Fruit fly (Drosophila melanogaster) whole organism, larva: ENCODE results near the gene drn.

Experiments used
- noc ChIP-seq: fragments of 200-800 bp; sonication (Bioruptor generic); optimal IDR thresholded peaks from 3 replicates; lab custom pipeline; 2019; ENCODE audit warnings: missing biosample characterization, mild to moderate bottlenecking, missing genetic modification characterization, moderate library complexity

Gene drn

DNA sequence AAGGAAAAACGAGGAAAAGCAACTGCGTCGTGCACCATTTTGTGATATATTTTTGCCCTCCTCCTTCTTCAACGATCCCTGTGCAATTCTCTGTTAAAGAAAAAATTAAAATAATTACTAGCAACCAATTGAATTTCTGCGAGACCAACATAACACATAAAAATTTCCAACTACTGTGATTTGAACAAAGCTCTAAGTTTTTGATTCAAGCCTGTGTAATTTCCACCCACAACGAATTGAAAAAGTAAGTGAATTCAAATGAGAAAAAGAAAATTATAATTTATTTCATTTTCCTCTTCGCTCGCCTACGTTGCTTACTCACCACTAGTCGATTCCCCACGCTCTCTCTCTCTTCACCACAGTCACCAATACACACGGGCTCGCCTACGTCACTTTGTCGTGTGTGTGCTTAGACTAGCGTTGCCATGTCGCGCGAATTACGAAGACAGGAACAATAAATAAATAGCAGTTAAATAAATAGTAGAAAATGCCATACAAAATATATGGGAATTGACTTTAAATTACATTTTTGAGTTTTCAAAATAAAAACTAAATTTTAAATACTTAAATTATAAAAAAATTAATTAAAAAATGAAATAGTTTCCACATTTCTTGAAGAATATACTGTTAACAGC lies 2.3 kb downstream of the drn start:
- TF ChIP-seq noc, result peak; percentile 78

DNA sequence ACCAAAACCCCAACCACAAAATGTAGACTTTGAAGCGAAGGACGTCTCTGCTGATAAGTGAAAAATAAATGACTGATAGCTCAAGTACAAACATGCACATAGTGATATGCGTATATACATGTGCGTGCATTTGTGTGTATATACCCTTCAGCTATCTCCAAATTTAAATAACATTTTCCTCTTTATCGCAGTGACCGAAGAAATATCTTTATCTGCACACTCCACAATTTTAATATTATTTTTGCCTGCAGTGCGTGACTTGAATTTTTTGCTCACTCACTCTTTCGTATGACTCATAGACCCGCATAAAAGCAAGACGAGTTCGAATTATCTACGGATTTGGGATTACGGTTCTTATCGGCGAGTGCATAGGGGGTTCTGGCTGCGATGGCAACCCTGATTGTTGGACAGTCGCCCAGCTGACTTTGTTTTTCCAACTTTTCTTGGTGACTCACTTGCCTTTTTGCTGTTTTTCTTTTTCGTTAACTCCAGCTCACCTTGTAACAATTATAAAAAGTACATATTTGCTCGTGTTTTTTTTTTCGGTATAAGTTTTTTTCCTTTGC lies 3.1 kb downstream of the drn start:
- no peak for TF ChIP-seq noc

DNA sequence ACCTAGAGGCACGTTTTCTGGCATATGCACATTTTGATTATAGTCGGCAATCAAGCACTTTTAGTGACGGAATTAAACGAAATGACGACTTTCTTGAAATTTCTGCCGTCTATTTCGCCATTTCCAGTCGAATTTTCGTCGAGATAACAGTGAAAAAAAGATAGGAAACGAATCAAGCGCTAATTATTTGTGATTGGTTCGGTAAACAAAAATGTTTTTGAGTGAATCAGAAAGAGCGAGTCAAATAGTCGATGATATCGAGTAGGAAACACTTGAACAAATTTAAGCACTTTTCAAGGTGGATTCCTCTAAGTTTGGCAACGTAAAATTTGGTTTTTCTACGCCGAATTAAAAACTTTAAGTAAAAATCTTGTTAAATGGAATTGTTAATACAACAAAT lies 3.6 kb downstream of the drn start:
- no peak for TF ChIP-seq noc

DNA sequence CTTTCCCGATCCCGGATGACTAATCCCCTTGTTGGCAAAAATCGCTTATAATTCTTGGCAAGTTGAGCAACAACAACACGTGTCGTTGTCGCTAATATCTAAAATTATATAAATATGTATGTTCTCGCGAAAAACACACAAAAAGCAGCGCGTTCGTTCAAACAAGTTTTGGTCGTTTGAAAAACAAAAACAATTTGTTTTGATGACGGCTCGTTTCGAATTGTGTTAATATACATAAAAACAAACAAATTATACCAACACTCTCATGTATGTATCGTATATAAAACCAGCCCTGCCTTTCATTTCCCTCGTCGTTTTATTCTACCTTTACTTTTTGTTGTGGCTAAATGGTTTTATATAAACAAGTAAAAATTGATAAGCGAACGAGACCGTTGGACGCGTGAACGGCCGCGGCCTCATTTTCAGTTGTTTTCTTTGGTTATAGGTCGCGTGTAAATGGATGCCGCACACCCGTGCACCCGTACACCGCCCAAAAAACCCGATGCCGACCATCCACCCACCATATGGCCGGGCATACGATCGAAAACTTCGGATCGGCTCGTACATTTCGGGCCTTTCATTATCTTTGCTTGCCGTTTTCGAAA lies 4.3 kb downstream of the drn start:
- no peak for TF ChIP-seq noc

DNA sequence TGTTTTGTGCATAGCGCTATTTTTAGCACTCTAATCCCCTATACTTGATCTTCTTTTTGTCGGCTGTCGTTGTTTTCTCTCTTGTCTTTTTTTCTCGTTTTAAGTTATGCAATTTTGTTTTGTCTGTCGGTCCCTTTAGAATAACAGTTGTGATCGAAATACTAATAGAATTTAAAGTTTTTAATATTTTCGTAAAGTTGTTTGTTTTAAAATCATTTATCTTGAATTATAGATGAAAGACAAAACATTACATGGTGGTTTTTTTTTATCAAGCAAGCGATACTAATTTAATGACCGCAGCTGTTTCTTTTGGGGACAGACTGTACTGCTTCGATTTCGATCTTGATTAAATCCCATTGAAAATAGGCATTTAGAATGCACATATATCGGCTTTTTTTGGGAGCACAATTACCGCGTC lies 4.8 kb downstream of the drn start:
- TF ChIP-seq noc, result peak; percentile 49

DNA sequence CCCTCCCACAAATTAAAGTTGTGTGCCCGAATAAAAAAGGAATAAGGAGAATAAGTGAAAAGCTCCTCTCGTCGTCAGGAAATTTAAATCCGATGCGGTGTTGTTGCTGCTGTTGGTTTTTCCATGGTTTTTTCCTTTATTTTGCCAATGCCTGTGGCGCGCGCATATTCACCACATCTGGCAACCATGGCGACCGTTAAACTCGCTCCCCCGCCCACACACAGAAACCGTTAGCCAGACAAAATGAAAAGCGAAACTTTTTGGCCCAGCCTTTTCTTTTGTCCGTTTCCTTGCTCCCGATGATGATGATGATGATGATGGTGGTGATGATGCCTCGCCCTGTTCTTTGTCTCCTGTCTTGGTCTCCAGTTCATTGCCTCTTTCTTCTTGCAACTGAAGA lies 5.9 kb downstream of the drn start:
- TF ChIP-seq noc, result no peak

DNA sequence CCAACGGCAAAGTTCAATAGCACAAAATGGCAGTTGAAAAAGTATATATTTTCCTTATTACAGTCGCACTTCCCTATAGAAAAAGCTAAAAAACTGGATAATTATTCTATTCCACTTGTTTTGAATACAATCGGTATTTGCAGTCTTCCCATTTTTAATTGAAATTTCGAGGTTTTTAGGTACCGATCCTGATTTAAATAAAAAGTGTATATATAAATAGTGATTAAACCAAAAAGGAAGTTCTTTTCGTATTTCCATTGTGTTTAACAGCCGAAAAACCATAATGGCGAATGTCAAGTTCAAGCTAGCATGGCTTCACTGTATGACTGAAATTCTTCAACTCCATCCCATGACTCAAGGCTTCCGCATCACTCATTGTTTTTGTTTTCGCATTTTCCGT lies 6.5 kb downstream of the drn start:
- TF ChIP-seq noc, result no peak

DNA sequence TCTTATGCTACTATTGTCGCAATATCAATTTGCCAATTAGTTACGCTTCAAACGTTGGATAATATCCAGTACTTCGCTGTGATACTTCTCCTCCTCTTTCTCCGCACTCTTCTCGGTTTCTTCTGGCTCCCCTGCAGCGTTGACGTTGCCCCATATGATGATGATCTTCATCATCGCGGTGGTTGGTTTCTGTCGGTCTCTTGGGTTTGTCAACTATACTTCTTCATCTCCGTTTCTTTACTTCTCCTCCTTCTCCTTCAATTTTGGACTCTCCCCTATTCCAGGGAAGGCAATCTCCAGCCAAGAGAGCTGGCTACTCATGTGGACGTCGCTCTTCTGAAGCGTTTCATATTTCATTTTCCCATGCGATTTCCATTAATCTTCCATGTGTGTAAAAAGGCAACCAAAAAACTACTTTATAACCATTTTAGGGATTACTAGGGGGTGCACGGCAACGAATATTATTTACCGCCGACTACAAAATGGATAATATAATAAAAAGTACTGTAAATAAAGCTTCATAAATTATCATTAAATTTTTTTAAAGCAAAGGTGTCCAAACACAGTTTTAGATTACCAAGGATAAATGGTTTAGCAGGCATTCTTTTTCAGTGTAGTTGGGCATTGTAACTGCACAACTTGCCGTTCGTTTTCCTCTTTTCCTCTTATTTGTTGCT lies 7.8 kb downstream of the drn start:
- TF ChIP-seq noc, result no peak

DNA sequence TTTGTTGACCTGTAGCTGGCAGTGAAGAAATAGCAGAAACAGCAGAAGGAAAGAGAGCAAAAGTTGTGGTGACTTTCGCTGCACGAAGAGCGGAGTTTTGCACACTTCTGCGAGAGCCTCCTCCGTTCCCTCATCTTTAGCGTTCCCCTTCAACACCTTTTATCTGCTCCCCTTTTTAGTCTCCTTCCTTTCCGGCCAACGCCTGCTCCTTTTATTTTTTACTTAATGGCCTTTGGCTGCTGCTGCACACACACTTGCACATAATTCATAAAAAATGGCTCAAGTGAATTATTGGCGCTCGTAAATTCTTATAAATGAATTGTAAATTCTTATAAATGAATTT lies 8.3 kb downstream of the drn start:
- no peak for TF ChIP-seq noc

DNA sequence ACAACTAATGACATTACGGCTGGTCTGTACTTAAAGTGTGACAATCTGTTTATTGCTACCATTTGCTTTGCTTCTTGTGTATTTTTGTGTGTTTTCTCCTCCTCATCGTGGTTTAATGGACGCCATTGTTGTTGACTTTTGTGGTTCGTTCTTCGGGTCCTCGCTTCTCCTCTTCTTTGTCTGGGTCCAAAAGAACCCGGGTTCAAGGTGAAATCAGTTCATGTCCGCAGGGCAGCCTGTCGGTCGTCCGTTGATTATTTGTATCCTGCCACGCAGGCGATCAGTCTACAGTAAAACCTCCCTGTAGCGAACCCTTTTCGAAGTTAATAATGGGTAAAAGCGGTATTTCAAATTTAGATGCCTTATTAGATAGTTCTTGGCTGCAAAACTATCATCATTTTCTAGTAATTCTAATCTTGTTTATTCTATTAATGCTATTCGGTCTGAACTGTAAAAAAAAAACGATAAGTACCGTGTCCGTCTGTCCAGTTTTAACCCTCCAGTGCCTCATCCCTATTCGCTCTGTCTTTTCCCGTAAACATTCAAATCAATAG lies 9.3 kb downstream of the drn start:
- no peak for TF ChIP-seq noc

DNA sequence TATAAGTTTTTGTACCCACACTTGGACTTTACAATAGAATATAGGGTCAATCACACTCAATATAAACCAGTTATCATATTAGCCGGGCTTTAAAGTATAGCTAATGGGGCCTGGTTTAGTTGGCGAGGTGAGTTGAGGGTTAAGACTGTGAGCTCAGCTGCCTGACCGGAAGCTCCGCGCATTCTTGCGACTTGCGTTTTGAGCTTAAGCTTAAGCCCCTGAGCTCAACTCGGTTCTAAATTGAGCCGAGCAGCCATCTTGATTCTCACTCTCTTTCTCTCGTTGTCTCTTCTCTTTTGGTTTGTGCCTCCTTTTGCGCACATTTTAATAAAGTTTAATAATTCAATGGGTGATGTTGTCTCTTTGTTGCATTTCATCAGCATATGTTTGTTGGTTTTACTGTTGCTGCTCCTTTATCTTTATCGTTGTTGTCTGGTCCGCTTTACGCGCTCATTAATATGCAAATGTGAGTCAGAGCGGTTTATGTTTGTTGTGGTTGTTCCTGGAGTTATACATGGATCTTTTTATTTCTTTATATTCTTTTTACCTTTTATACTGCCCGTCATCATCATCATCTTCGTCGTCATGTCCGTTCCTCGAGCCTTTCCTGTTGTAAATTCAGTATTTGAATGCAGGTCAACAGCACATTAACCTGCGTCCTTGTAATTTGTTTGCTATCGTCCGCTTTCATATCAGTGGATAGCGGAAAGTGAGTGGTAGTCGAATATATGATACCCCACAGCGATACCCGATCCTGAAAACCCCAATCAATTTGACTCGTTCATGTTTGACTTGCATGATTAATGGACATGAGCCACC lies 10.8 kb downstream of the drn start:
- no peak for TF ChIP-seq noc

DNA sequence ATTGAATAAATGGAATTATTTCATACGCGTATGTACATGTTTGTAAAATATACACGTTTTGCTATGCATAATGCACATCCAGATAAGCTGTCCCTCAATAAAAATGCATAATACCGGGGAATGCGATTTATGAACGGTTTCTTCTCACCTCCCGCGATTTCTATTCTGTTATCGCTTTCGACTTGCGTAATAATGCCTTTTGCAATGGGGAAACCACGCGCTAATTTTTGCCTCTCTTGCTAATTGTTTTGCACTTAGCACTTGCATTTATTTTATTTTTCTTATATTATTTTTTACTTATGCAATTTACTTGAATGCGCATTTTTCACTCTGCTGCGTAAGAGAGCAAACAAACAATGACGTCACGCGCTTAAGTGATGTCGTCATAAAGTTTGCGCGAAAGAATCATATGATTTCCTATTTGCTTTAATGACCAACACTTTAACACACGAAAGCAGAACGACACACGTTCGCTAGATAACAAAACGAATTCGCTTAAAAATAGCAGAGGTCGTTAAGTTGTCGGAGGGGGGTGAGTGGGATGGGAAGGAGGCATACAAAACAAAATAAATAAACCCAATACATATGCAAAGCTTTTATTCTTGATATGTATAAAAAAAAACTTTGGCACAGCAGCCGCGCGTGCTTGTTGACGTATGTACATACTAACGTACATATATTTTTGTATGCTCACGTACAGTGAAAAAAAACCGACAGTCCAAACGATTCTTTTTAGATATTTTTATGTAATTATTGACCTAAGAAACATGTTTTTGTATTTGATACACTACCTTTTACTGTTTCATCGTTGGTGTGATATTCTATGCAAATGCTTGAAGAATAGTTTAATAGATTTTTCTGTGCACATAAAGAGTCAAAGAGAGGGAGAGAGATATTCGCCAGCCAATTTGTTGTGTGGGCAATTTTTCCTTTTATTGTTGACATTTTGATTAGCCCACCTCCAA lies 11.7 kb downstream of the drn start:
- peak; percentile 85 for TF ChIP-seq noc

DNA sequence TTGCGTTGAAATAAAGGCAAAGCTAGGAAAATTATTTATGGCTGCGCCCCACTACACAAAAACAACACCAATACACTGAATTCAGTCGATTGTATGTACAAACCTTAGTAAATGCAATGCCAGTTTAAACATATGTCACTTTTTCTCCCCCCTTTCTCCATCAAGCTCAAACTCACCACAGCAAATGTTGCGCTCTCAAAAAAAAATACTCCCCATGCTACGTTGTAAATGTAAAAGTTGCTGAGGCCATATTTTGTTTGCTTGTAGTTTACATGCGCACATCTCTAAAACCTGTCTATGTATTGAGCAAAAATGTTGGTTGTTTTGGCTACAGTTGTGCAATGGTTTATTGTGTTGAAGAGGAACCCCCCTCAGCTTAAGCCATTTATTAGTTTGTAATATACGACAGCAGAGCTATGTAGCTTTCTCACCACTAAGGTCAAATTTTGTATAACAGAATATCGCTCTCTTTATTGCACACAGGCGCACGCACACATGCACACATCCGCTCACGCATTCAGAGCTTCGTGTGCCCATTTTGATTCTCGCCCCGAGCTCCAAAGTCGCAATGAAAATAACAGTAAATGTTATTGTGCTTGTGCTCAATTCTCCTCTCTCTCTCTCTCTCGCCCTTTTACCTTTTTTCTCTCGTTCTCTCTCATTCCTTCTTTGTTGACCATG lies 12.7 kb downstream of the drn start:
- no peak for TF ChIP-seq noc

DNA sequence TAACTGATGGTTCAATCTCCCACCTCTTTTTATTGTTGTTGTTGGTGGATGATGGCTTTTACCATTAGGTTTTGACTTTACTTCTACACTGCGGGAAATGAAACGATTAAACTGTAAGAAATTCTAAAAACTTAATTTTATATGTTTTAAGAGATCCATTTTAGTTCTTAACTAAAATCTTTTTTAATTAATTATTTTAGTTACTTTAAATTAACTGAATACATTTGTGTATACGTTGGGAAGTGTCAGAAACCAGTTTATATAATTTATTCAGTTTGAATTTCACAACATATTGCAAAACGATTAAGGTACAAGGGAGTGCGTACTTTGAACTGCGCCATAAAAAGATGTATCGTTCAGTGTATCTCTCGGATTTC lies 13.2 kb downstream of the drn start:
- peak; percentile 71 for TF ChIP-seq noc

DNA sequence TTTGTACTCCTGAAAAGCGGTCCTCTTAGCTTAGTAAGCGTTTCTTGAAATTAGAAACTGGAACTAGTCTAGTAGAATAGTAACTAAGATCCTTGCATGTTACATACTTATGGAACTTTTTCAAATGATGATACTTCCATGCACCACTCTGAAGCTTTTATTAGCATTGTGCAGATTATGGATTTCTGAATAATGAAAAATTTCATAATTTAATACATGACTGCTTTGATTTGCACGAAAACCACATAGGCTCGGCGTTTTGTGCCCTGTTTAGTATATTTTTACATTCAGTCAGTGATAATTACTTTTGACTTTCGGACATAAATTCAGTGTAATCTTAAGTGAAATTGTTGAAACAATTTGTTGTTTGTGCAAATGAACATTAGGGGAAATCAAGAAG lies 15.2 kb downstream of the drn start, which contains the start of gene CG43675:
CG43675 (plus strand) TSS at position 301 of the 400 bp plus-strand sequence.
- no peak for TF ChIP-seq noc
